Fruit fly (Drosophila melanogaster) whole organism, embryonic: Measurements from ENCODE around the gene Gr21a.
A peak's percentile ranks its signal among the peaks of the same experiment; 100 is the strongest.

Source experiments
- Asciz ChIP-seq: fragments of 200-800 bp; sonication (Bioruptor generic); optimal IDR thresholded peaks from 2 replicates; lab custom pipeline; 2017; ENCODE audit warnings: missing biosample characterization, mild to moderate bottlenecking, missing genetic modification characterization, missing genetic modification reagents
- Bteb2 ChIP-seq: fragments of 200-800 bp; sonication (Bioruptor generic); optimal IDR thresholded peaks from 2 replicates; lab custom pipeline; 2016; ENCODE audit warnings: missing biosample characterization, missing genetic modification characterization
- CG10565 ChIP-seq: fragments of 200-800 bp; sonication (Bioruptor generic); optimal IDR thresholded peaks from 3 replicates; lab custom pipeline; 2016; ENCODE audit warnings: missing biosample characterization, mild to moderate bottlenecking, missing genetic modification characterization
- CG11247 ChIP-seq: fragments of 200-800 bp; sonication (Bioruptor generic); IDR thresholded peaks from 2 replicates; pipeline ENCODE4 v1.3.6; 2022; ENCODE audit warnings: missing biosample characterization, missing genetic modification characterization
- CG11696 ChIP-seq: fragments of 200-800 bp; sonication (Bioruptor generic); IDR thresholded peaks from 2 replicates; pipeline ENCODE4 v1.3.6; 2022; ENCODE audit warnings: missing biosample characterization, missing genetic modification characterization
- CG12071 ChIP-seq: fragments of 200-800 bp; sonication (Bioruptor generic); optimal IDR thresholded peaks from 3 replicates; lab custom pipeline; 2018; ENCODE audit warnings: missing biosample characterization, mild to moderate bottlenecking, missing genetic modification characterization
- CG12942 ChIP-seq: fragments of 200-800 bp; sonication (Bioruptor generic); optimal IDR thresholded peaks from 3 replicates; lab custom pipeline; 2016; ENCODE audit warnings: missing biosample characterization, missing genetic modification characterization
- CG14441 ChIP-seq: fragments of 200-800 bp; sonication (Bioruptor generic); IDR thresholded peaks from 2 replicates; pipeline ENCODE4 v1.3.6; 2022; ENCODE audit warnings: missing biosample characterization, missing genetic modification characterization
- CG1529 ChIP-seq: fragments of 200-800 bp; sonication (Bioruptor generic); optimal IDR thresholded peaks from 3 replicates; lab custom pipeline; 2018; ENCODE audit warnings: missing biosample characterization, missing genetic modification characterization
- CG15479 ChIP-seq: fragments of 200-800 bp; sonication (Bioruptor generic); optimal IDR thresholded peaks from 3 replicates; lab custom pipeline; 2019; ENCODE audit warnings: missing biosample characterization, mild to moderate bottlenecking, missing genetic modification characterization, moderate library complexity
- CG15696 ChIP-seq: fragments of 200-800 bp; sonication (Bioruptor generic); optimal IDR thresholded peaks from 2 replicates; lab custom pipeline; 2019; ENCODE audit warnings: missing biosample characterization, mild to moderate bottlenecking, missing genetic modification characterization, moderate library complexity
- CG16813 ChIP-seq: fragments of 200-800 bp; sonication (Bioruptor generic); IDR thresholded peaks from 3 replicates; pipeline ENCODE4 v1.3.6; 2022; ENCODE audit warnings: missing biosample characterization, missing genetic modification characterization; ENCODE audit not compliant: partially characterized antibody
- CG17186 ChIP-seq: fragments of 200-800 bp; sonication (Bioruptor generic); optimal IDR thresholded peaks from 3 replicates; lab custom pipeline; 2017; ENCODE audit warnings: missing biosample characterization, missing genetic modification reagents, missing genetic modification characterization
- CG17361 ChIP-seq: fragments of 200-800 bp; sonication (Bioruptor generic); IDR thresholded peaks from 3 replicates; pipeline ENCODE4 v1.3.6; 2022; ENCODE audit warnings: missing biosample characterization, missing genetic modification characterization
- CG18599 ChIP-seq: fragments of 200-800 bp; sonication (Bioruptor generic); optimal IDR thresholded peaks from 3 replicates; lab custom pipeline; 2017; ENCODE audit warnings: missing biosample characterization, missing genetic modification characterization, mild to moderate bottlenecking, moderate library complexity, missing genetic modification reagents
- CG31441 ChIP-seq: fragments of 200-800 bp; sonication (Bioruptor generic); IDR thresholded peaks from 2 replicates; pipeline ENCODE4 v1.3.6; 2022; ENCODE audit warnings: missing biosample characterization, missing genetic modification characterization
- CG34376 ChIP-seq: fragments of 200-800 bp; sonication (Bioruptor generic); optimal IDR thresholded peaks from 2 replicates; lab custom pipeline; 2018; ENCODE audit warnings: missing biosample characterization, mild to moderate bottlenecking, missing genetic modification characterization
- CG4617 ChIP-seq: fragments of 200-800 bp; sonication (Bioruptor generic); optimal IDR thresholded peaks from 3 replicates; lab custom pipeline; 2016; ENCODE audit warnings: missing biosample characterization, missing genetic modification characterization, borderline replicate concordance
- D19B ChIP-seq: fragments of 200-800 bp; sonication (Bioruptor generic); optimal IDR thresholded peaks from 2 replicates; lab custom pipeline; 2017; ENCODE audit warnings: missing biosample characterization, mild to moderate bottlenecking, missing genetic modification characterization
- Dll ChIP-seq: fragments of 200-800 bp; sonication (Bioruptor generic); IDR thresholded peaks from 4 replicates; pipeline ENCODE4 v1.3.6; 2022; ENCODE audit warnings: missing biosample characterization, missing genetic modification characterization; ENCODE audit not compliant: partially characterized antibody
- E2f2 ChIP-seq: fragments of 200-800 bp; sonication (Bioruptor generic); IDR thresholded peaks from 2 replicates; pipeline ENCODE4 v1.3.6; 2022; ENCODE audit warnings: missing biosample characterization, missing genetic modification characterization
- Gug ChIP-seq: fragments of 200-800 bp; sonication (Bioruptor generic); IDR thresholded peaks from 4 replicates; pipeline ENCODE4 v1.3.6; 2022; ENCODE audit warnings: missing biosample characterization, missing genetic modification characterization
- HLHmδ ChIP-seq: fragments of 200-800 bp; sonication (Bioruptor generic); optimal IDR thresholded peaks from 2 replicates; lab custom pipeline; 2018; ENCODE audit warnings: missing biosample characterization, mild to moderate bottlenecking, missing genetic modification characterization, moderate library complexity
- HmgZ ChIP-seq: fragments of 200-800 bp; sonication (Bioruptor generic); optimal IDR thresholded peaks from 2 replicates; lab custom pipeline; 2018; ENCODE audit warnings: missing biosample characterization, mild to moderate bottlenecking, missing genetic modification characterization
- Poxn ChIP-seq: fragments of 200-800 bp; sonication (Bioruptor generic); IDR thresholded peaks from 2 replicates; pipeline ENCODE4 v1.3.6; 2022; ENCODE audit warnings: missing biosample characterization, missing genetic modification characterization
- Sin3A ChIP-seq: fragments of >200 bp; optimal IDR thresholded peaks from 2 replicates; lab custom pipeline; 2018
- Sry-δ ChIP-seq: fragments of 200-800 bp; sonication (Bioruptor generic); optimal IDR thresholded peaks from 2 replicates; lab custom pipeline; 2016; ENCODE audit warnings: missing biosample characterization, missing genetic modification characterization
- Stat92E ChIP-seq, 3 experiments: fragments of >200 bp in 2 of 3; fragments of 200-800 bp in 1 of 3; sonication (Bioruptor generic) in 1 of 3; optimal IDR thresholded peaks; 2 replicates each; lab custom pipeline; 2017 to 2019; ENCODE audit warnings: missing biosample characterization in 3 of 3, missing genetic modification characterization in 3 of 3, mild to moderate bottlenecking in 1 of 3, moderate library complexity in 1 of 3
- Vsx1 ChIP-seq: fragments of 200-800 bp; sonication (Bioruptor generic); optimal IDR thresholded peaks from 2 replicates; lab custom pipeline; 2017; ENCODE audit warnings: missing biosample characterization, mild to moderate bottlenecking, missing genetic modification characterization, missing genetic modification reagents
- Xrp1 ChIP-seq: fragments of 200-800 bp; sonication (Bioruptor generic); IDR thresholded peaks from 2 replicates; pipeline ENCODE4 v1.3.6; 2022; ENCODE audit warnings: missing biosample characterization, missing genetic modification characterization
- ac ChIP-seq: fragments of 200-800 bp; sonication (Bioruptor generic); optimal IDR thresholded peaks from 3 replicates; lab custom pipeline; 2017; ENCODE audit warnings: missing biosample characterization, mild to moderate bottlenecking, missing genetic modification characterization
- ato ChIP-seq: fragments of 200-800 bp; sonication (Bioruptor generic); IDR thresholded peaks from 2 replicates; pipeline ENCODE4 v1.3.6; 2022; ENCODE audit warnings: missing biosample characterization, missing genetic modification characterization; ENCODE audit not compliant: partially characterized antibody
- bbx ChIP-seq: fragments of 200-800 bp; sonication (Bioruptor generic); IDR thresholded peaks from 2 replicates; pipeline ENCODE4 v1.3.6; 2022; ENCODE audit warnings: missing biosample characterization, missing genetic modification characterization; ENCODE audit not compliant: partially characterized antibody
- chn ChIP-seq: fragments of 200-800 bp; sonication (Bioruptor generic); optimal IDR thresholded peaks from 2 replicates; lab custom pipeline; 2016; ENCODE audit warnings: missing biosample characterization, missing genetic modification characterization
- danr ChIP-seq: fragments of 200-800 bp; sonication (Bioruptor generic); IDR thresholded peaks from 2 replicates; pipeline ENCODE4 v1.3.6; 2022; ENCODE audit warnings: missing biosample characterization, missing genetic modification characterization
- dati ChIP-seq: fragments of 200-800 bp; sonication (Bioruptor generic); IDR thresholded peaks from 2 replicates; pipeline ENCODE4 v1.3.6; 2022; ENCODE audit warnings: missing biosample characterization, missing genetic modification characterization
- fru ChIP-seq: fragments of >200 bp; optimal IDR thresholded peaks from 2 replicates; lab custom pipeline; 2017
- ftz-f1 ChIP-seq: fragments of 200-800 bp; sonication (Bioruptor generic); optimal IDR thresholded peaks from 2 replicates; lab custom pipeline; 2016; ENCODE audit warnings: missing biosample characterization, missing genetic modification characterization
- grau ChIP-seq: fragments of 200-800 bp; optimal IDR thresholded peaks from 3 replicates; lab custom pipeline; 2019; ENCODE audit warnings: missing biosample characterization, mild to moderate bottlenecking, missing genetic modification characterization, moderate library complexity
- ind ChIP-seq: fragments of 200-800 bp; sonication (Bioruptor generic); optimal IDR thresholded peaks from 3 replicates; lab custom pipeline; 2016; ENCODE audit warnings: missing biosample characterization, missing genetic modification characterization
- inv ChIP-seq: fragments of 200-800 bp; sonication (Bioruptor generic); IDR thresholded peaks from 2 replicates; pipeline ENCODE4 v1.3.6; 2022; ENCODE audit warnings: missing biosample characterization, missing genetic modification characterization; ENCODE audit not compliant: partially characterized antibody
- mld ChIP-seq: fragments of 200-800 bp; sonication (Bioruptor generic); IDR thresholded peaks from 3 replicates; pipeline ENCODE4 v1.3.6; 2022; ENCODE audit warnings: missing biosample characterization, missing genetic modification characterization; ENCODE audit not compliant: partially characterized antibody
- nau ChIP-seq: fragments of 200-800 bp; sonication (Bioruptor generic); optimal IDR thresholded peaks from 3 replicates; lab custom pipeline; 2017; ENCODE audit warnings: missing biosample characterization, mild to moderate bottlenecking, missing genetic modification characterization, missing genetic modification reagents
- nmo ChIP-seq: fragments of 200-800 bp; sonication (Bioruptor generic); optimal IDR thresholded peaks from 2 replicates; lab custom pipeline; 2018; ENCODE audit warnings: missing biosample characterization, mild to moderate bottlenecking, missing genetic modification characterization, moderate library complexity
- nom ChIP-seq: fragments of 200-800 bp; sonication (Bioruptor generic); optimal IDR thresholded peaks from 2 replicates; lab custom pipeline; 2017; ENCODE audit warnings: missing biosample characterization, missing genetic modification characterization, mild to moderate bottlenecking, moderate library complexity, missing genetic modification reagents
- sob ChIP-seq: fragments of 200-800 bp; sonication (Bioruptor generic); IDR thresholded peaks from 2 replicates; pipeline ENCODE4 v1.3.6; 2022; ENCODE audit warnings: missing biosample characterization, missing genetic modification characterization
- tna ChIP-seq: fragments of 200-800 bp; sonication (Bioruptor generic); IDR thresholded peaks from 2 replicates; pipeline ENCODE4 v1.3.6; 2022; ENCODE audit warnings: missing biosample characterization, missing genetic modification characterization; ENCODE audit not compliant: partially characterized antibody
- vnd ChIP-seq: fragments of 200-800 bp; sonication (Bioruptor generic); IDR thresholded peaks from 3 replicates; pipeline ENCODE4 v1.3.6; 2022; ENCODE audit warnings: missing biosample characterization, missing genetic modification characterization; ENCODE audit not compliant: partially characterized antibody
- yki ChIP-seq: fragments of >200 bp; optimal IDR thresholded peaks from 3 replicates; lab custom pipeline; 2018
- zfh1 ChIP-seq: fragments of 200-800 bp; sonication (Bioruptor generic); IDR thresholded peaks from 3 replicates; pipeline ENCODE4 v1.3.6; 2022; ENCODE audit warnings: missing biosample characterization, missing genetic modification characterization

The Gr21a gene

DNA sequence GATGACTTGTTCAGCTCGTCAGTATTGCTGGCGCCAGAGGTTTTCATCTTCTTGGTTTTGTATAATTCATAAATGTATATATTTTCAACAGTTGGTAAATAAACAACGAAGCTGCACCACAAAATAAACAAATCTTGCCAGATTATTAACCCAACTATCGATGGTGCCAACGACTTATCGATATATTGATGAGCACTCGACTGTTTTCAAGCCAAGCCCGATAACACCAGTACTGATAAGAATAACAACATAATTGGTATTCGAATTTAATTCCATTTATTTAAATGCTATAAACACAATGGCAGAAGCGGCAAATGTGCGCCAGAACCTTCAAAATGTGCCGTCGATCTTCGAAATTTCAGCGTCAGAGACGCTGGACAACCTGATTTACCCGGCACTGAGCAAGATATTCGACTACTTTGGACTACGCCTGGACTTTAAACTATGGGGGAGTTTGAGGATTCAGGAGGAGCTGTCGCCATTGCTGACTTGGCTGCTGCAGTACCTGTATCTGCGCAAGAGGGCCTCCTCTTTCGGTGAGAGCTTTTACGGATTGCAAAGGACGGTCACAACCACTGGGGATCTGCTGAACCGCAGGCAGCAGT is 35.6 kb downstream of the Gr21a start, which contains the start of the genes Saf6 and Pex12 (continued):
- no peak for TF ChIP-seq CG34376 (GFP tag; lab: Kevin White, UChicago)
- TF ChIP-seq sob = no peak
- TF ChIP-seq CG11696 (GFP tag; lab: Robert Waterston, UW) = no peak
- no peak for TF ChIP-seq CG14441 (GFP tag; lab: Robert Waterston, UW)
- no peak for TF ChIP-seq CG12071 (GFP tag; lab: Kevin White, UChicago)
- no peak for TF ChIP-seq danr (GFP tag; lab: Robert Waterston, UW)
- TF ChIP-seq CG17361 (GFP tag; lab: Robert Waterston, UW) = no peak
- peak; percentile 70 for TF ChIP-seq CG4617 (GFP tag; lab: Kevin White, UChicago)
- no peak for TF ChIP-seq chn (GFP tag; lab: Kevin White, UChicago)
- TF ChIP-seq CG15696 (tag; lab: Kevin White, UChicago) = no peak
- TF ChIP-seq CG16813 = peak; percentile 77
- peak; percentile 16 for TF ChIP-seq Sin3A (lab: Kevin White, UChicago)
- no peak for TF ChIP-seq Vsx1 (GFP tag; lab: Kevin White, UChicago)
- peak; percentile 6; the same call in 1 of the 2 replicates for TF ChIP-seq Xrp1
- TF ChIP-seq CG15479 (GFP tag; lab: Kevin White, UChicago) = no peak
- TF ChIP-seq Asciz (GFP tag; lab: Kevin White, UChicago) = no peak
- TF ChIP-seq CG18599 (GFP tag; lab: Kevin White, UChicago) = no peak
- no peak for TF ChIP-seq grau (tag; lab: Kevin White, UChicago)
- TF ChIP-seq CG31441 (GFP tag; lab: Robert Waterston, UW) = no peak
- peak; percentile 65 for TF ChIP-seq nom (GFP tag; lab: Kevin White, UChicago)
- no peak for TF ChIP-seq D19B (GFP tag; lab: Kevin White, UChicago)
- no peak for TF ChIP-seq ind (GFP tag; lab: Kevin White, UChicago)
- peak; percentile 76 for TF ChIP-seq vnd (GFP tag; lab: Robert Waterston, UW)
- TF ChIP-seq mld (GFP tag; lab: Robert Waterston, UW) = 0 out of 3 replicates have a peak, but pooled peaks have one; percentile 51
- TF ChIP-seq ac = no peak
- peak; percentile 89 for TF ChIP-seq Dll (GFP tag; lab: Robert Waterston, UW)
- TF ChIP-seq inv (GFP tag; lab: Robert Waterston, UW) = peak; percentile 68
- peak; percentile 37 for TF ChIP-seq HmgZ (tag; lab: Kevin White, UChicago)
- TF ChIP-seq Poxn (GFP tag; lab: Robert Waterston, UW) = no peak
- TF ChIP-seq E2f2 (GFP tag; lab: Robert Waterston, UW) = peak; percentile 52
- no peak for TF ChIP-seq fru (lab: Kevin White, UChicago)
- TF ChIP-seq CG11247 (GFP tag; lab: Robert Waterston, UW) = no peak
- TF ChIP-seq nau = no peak
- TF ChIP-seq yki = no peak
- peak; percentile 3 for TF ChIP-seq nmo (GFP tag; lab: Kevin White, UChicago)
- no peak for TF ChIP-seq HLHmδ (GFP tag; lab: Kevin White, UChicago)
- TF ChIP-seq CG12942 (GFP tag; lab: Kevin White, UChicago) = no peak
- no peak for TF ChIP-seq CG1529 (GFP tag; lab: Kevin White, UChicago)
- no peak for TF ChIP-seq Bteb2 (GFP tag; lab: Kevin White, UChicago)
- no peak for TF ChIP-seq Stat92E (GFP tag; optimal IDR thresholded peaks at IDR 0.05; lab: Kevin White, UChicago)
- peak; percentile 75 for TF ChIP-seq tna (GFP tag; lab: Robert Waterston, UW)
- TF ChIP-seq ftz-f1 (GFP tag; lab: Kevin White, UChicago) = no peak
- TF ChIP-seq ato (GFP tag; lab: Robert Waterston, UW) = peak; percentile 75
- no peak for TF ChIP-seq CG10565 (GFP tag; lab: Kevin White, UChicago)
- no peak for TF ChIP-seq dati (GFP tag; lab: Robert Waterston, UW)
- TF ChIP-seq bbx (GFP tag; lab: Robert Waterston, UW) = peak; percentile 82
- TF ChIP-seq Sry-δ = peak; percentile 68
- TF ChIP-seq Gug (GFP tag; lab: Robert Waterston, UW) = no peak
- no peak for TF ChIP-seq zfh1 (GFP tag; lab: Robert Waterston, UW)
- TF ChIP-seq CG17186 = no peak
